Worm (Caenorhabditis elegans) whole organism, mixed stage, embryonic: ENCODE measurements around the gene lpl-1.

Experiments used
- blmp-1 ChIP-seq: fragments of 150-350 bp; optimal IDR thresholded peaks from 2 replicates; lab custom pipeline; 2014; ENCODE audit warnings: missing biosample characterization, missing genetic modification characterization
- ceh-83 ChIP-seq: fragments of 200-800 bp; sonication (Bioruptor generic); optimal IDR thresholded peaks from 2 replicates; lab custom pipeline; 2018; ENCODE audit warnings: mild to moderate bottlenecking, missing genetic modification characterization, missing compliant biosample characterization
- elt-1 ChIP-seq: sonication (generic microtip); optimal IDR thresholded peaks from 2 replicates; lab custom pipeline; 2017; ENCODE audit warnings: missing genetic modification characterization, mild to moderate bottlenecking, missing compliant biosample characterization, antibody characterized with exemption, moderate library complexity, borderline replicate concordance; ENCODE audit not compliant: insufficient read depth
- elt-3 ChIP-seq: fragments of 150-350 bp; optimal IDR thresholded peaks from 2 replicates; lab custom pipeline; 2014; ENCODE audit warnings: missing biosample characterization, missing genetic modification characterization
- lin-13 ChIP-seq: fragments of 150-350 bp; optimal IDR thresholded peaks from 2 replicates; lab custom pipeline; 2014; ENCODE audit warnings: missing biosample characterization, missing genetic modification characterization
- lsy-2 ChIP-seq: fragments of 150-350 bp; optimal IDR thresholded peaks from 2 replicates; lab custom pipeline; 2014; ENCODE audit warnings: missing biosample characterization, missing genetic modification characterization
- mab-5 ChIP-seq: fragments of 150-350 bp; optimal IDR thresholded peaks from 2 replicates; lab custom pipeline; 2014; ENCODE audit warnings: missing biosample characterization, missing genetic modification characterization
- mep-1 ChIP-seq: fragments of 150-350 bp; optimal IDR thresholded peaks from 2 replicates; lab custom pipeline; 2017; ENCODE audit warnings: missing biosample characterization, missing genetic modification reagents, missing genetic modification characterization, inconsistent platforms
- nhr-237 ChIP-seq: fragments of 150-350 bp; optimal IDR thresholded peaks from 2 replicates; lab custom pipeline; 2014; ENCODE audit warnings: missing biosample characterization, missing genetic modification characterization
- nhr-28 ChIP-seq: fragments of 150-350 bp; optimal IDR thresholded peaks from 2 replicates; lab custom pipeline; 2014; ENCODE audit warnings: missing biosample characterization, missing genetic modification characterization
- pha-4 ChIP-seq: fragments of 150-350 bp; optimal IDR thresholded peaks from 2 replicates; lab custom pipeline; 2018; ENCODE audit warnings: missing biosample characterization, missing genetic modification reagents, missing genetic modification characterization
- sem-2 ChIP-seq: fragments of 200-800 bp; sonication (Bioruptor generic); optimal IDR thresholded peaks from 2 replicates; lab custom pipeline; 2018; ENCODE audit warnings: mild to moderate bottlenecking, missing genetic modification characterization, missing compliant biosample characterization
- snpc-4 ChIP-seq: fragments of 150-350 bp; optimal IDR thresholded peaks from 2 replicates; lab custom pipeline; 2014; ENCODE audit warnings: missing biosample characterization, missing genetic modification characterization
- unc-62 ChIP-seq: fragments of 150-350 bp; optimal IDR thresholded peaks from 2 replicates; lab custom pipeline; 2014; ENCODE audit warnings: missing biosample characterization, missing genetic modification reagents, missing genetic modification characterization

ce11 chrIV:9094356-9094755, 524 bp upstream of the lpl-1 start, which contains the start of gene mrpl-42:
- TF ChIP-seq blmp-1 (no peak), nhr-237 (tag; lab: Kevin White, UChicago) (no peak), nhr-28 (tag; lab: Kevin White, UChicago) (no peak), sem-2 (no peak), lsy-2 (tag; lab: Kevin White, UChicago) (no peak), lin-13 (tag; lab: Kevin White, UChicago) (no peak), elt-3 (tag; lab: Kevin White, UChicago) (no peak), snpc-4 (tag; lab: Kevin White, UChicago) (no peak), unc-62 (GFP tag; lab: Kevin White, UChicago) (no peak), mab-5 (no peak), elt-1 (no peak), ceh-83 (GFP tag; lab: Kevin White, UChicago) (no peak), mep-1 (tag; lab: Kevin White, UChicago) (no peak), pha-4 (no peak)
